Worm (Caenorhabditis elegans) whole organism, late embryonic: Measurements from ENCODE around the gene Y54G11A.2.
"Not testable (repeated sequence)": the region's sequence is repeated elsewhere in the genome, so short reads cannot be mapped to it uniquely, and the experiment has no call there.

Source experiments
- ama-1 ChIP-seq: fragments of 150-350 bp; optimal IDR thresholded peaks from 2 replicates; lab custom pipeline; 2014
- ceh-34 ChIP-seq: sonication (generic microtip); optimal IDR thresholded peaks from 2 replicates; lab custom pipeline; 2016; ENCODE audit warnings: mild to moderate bottlenecking, missing genetic modification characterization, missing compliant biosample characterization
- madf-2 ChIP-seq: sonication (generic microtip); optimal IDR thresholded peaks from 2 replicates; lab custom pipeline; 2017; ENCODE audit warnings: missing genetic modification characterization, missing compliant biosample characterization

The Y54G11A.2 gene

ce11 chrII:14301927-14302326 is 49.8 kb downstream of the Y54G11A.2 start, which contains the start of gene ctl-2:
ctl-2 (minus strand) TSS chrII:14302027.
- TF ChIP-seq ama-1 (lab: Kevin White, UChicago); madf-2 (tag; lab: Kevin White, UChicago); ceh-34: not testable (repeated sequence)
